Worm (Caenorhabditis elegans): ENCODE measurements around the gene Y49A3A.3.

DNA sequence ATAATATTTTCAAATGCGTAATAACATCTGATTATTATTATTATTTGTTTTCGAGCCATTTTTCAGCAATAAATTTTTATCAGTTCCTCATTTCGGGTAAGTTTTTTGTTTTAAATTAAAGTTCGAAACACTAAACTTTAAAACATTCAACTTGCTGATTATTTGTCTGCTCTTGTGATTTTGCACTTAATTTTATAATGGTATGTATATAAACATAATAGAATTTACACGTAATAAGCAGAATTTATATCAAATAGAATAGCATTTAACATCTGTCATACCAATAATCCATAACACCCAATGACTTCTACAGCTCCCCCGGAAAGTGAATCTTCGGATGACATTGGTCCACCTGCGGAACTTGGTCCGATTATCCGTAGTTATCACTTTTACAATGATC, 21.1 kb upstream of the Y49A3A.3 start, which contains the start of gene srm-4:
- TF ChIP-seq mxl-1 (tag; optimal IDR thresholded peaks at IDR 0.05): no peak
- no peak for TF ChIP-seq unc-130 (GFP tag; optimal IDR thresholded peaks at IDR 0.05)
- no peak for TF ChIP-seq ceh-40 (GFP tag; IDR thresholded peaks at IDR 0.05)
- TF ChIP-seq die-1 (tag; optimal IDR thresholded peaks at IDR 0.05): no peak
- no peak for TF ChIP-seq Y67H2A.10 (GFP tag; conservative IDR thresholded peaks at IDR 0.05)
- no peak for TF ChIP-seq akir-1 (GFP tag; optimal IDR thresholded peaks at IDR 0.05)
- TF ChIP-seq C17E4.6 (GFP tag; IDR thresholded peaks at IDR 0.05): no peak
- TF ChIP-seq cebp-1 (GFP tag; IDR thresholded peaks at IDR 0.05): no peak
- no peak for TF ChIP-seq cebp-1 (tag; optimal IDR thresholded peaks at IDR 0.05)
- TF ChIP-seq zfh-2 (GFP tag; conservative IDR thresholded peaks at IDR 0.05): no peak
- no peak for TF ChIP-seq unc-62 (GFP tag; optimal IDR thresholded peaks at IDR 0.05)

Measured in whole organism, young adult.